Worm (Caenorhabditis elegans): ENCODE results near the gene dhs-25.

Gene dhs-25

ce11 chrX:1503698-1504501 lies 17.6 kb downstream of the dhs-25 start (continued):
- peak in 1 of 2 experiments; percentile 42 for TF ChIP-seq let-607 (tag; optimal IDR thresholded peaks at IDR 0.05)
- no peak for TF ChIP-seq zfh-2 (GFP tag; conservative IDR thresholded peaks at IDR 0.05)
- no peak for TF ChIP-seq bed-2 (GFP tag; IDR thresholded peaks at IDR 0.05)
- TF ChIP-seq cebp-1 (GFP tag; IDR thresholded peaks at IDR 0.05): peak; percentile 85
- peak; percentile 86 for TF ChIP-seq cebp-1 (tag; optimal IDR thresholded peaks at IDR 0.05)
- peak; percentile 24 for TF ChIP-seq tbp1 (GFP tag; optimal IDR thresholded peaks at IDR 0.05)
- TF ChIP-seq attf-3 (GFP tag; conservative IDR thresholded peaks at IDR 0.05): peak; percentile 57
- peak; percentile 68 for TF ChIP-seq chd-7 (tag; optimal IDR thresholded peaks at IDR 0.05)
- no peak for TF ChIP-seq T07F8.4 (tag; optimal IDR thresholded peaks at IDR 0.05)
- TF ChIP-seq B0035.1 (tag; optimal IDR thresholded peaks at IDR 0.05): peak; percentile 74
- TF ChIP-seq madf-10 (tag; optimal IDR thresholded peaks at IDR 0.05): no peak
- TF ChIP-seq aptf-2 (GFP tag; conservative IDR thresholded peaks at IDR 0.05): peak; percentile 85
- no peak for TF ChIP-seq die-1 (tag; optimal IDR thresholded peaks at IDR 0.05)
- 0 out of 2 replicates have a peak, but pooled peaks have one; percentile 15 for TF ChIP-seq madf-6 (GFP tag; IDR thresholded peaks at IDR 0.05)
- peak; percentile 85 for TF ChIP-seq K11D2.4 (GFP tag; IDR thresholded peaks at IDR 0.05)
- TF ChIP-seq nhr-90 (tag; optimal IDR thresholded peaks at IDR 0.05): no peak
- no peak for TF ChIP-seq nhr-80 (tag; optimal IDR thresholded peaks at IDR 0.05)
- TF ChIP-seq ceh-100 (GFP tag; IDR thresholded peaks at IDR 0.05): peak; percentile 64; the same call in 1 of the 2 replicates
- peak; percentile 52 for TF ChIP-seq zim-3 (tag; optimal IDR thresholded peaks at IDR 0.05)
- peak; percentile 40 for TF ChIP-seq hmg-1.2 (GFP tag; IDR thresholded peaks at IDR 0.05)
- TF ChIP-seq sptf-2 (GFP tag; optimal IDR thresholded peaks at IDR 0.05): no peak
- TF ChIP-seq lir-1 (GFP tag; conservative IDR thresholded peaks at IDR 0.05): peak; percentile 47; the same call in 1 of the 2 replicates
- TF ChIP-seq nfya-2 (GFP tag; IDR thresholded peaks at IDR 0.05): no peak
- TF ChIP-seq C17E4.6 (GFP tag; IDR thresholded peaks at IDR 0.05): peak; percentile 78
- TF ChIP-seq fkh-3 (tag; optimal IDR thresholded peaks at IDR 0.05): peak; percentile 29
- TF ChIP-seq let-526 (GFP tag; IDR thresholded peaks at IDR 0.05): peak; percentile 93
- no peak for TF ChIP-seq akir-1 (GFP tag; optimal IDR thresholded peaks at IDR 0.05)
- no peak for TF ChIP-seq nfya-1 (tag; optimal IDR thresholded peaks at IDR 0.05; ENCODE audit: borderline replicate concordance, insufficient read depth)
- no peak for TF ChIP-seq sea-2 (GFP tag; IDR thresholded peaks at IDR 0.05)
- TF ChIP-seq madf-8 (GFP tag; conservative IDR thresholded peaks at IDR 0.05): no peak
- 0 out of 2 replicates have a peak, but pooled peaks have one; percentile 80 for TF ChIP-seq lag-1 (GFP tag; IDR thresholded peaks at IDR 0.05)
- no peak for TF ChIP-seq mcd-1 (GFP tag; IDR thresholded peaks at IDR 0.05)
- peak; percentile 41 for TF ChIP-seq attf-5 (GFP tag; optimal IDR thresholded peaks at IDR 0.05)
- TF ChIP-seq ztf-28 (GFP tag; IDR thresholded peaks at IDR 0.05): peak; percentile 34; the same call in 1 of the 2 replicates
- TF ChIP-seq Y95B8A.8 (GFP tag; IDR thresholded peaks at IDR 0.05): peak; percentile 99
- no peak for TF ChIP-seq K12H6.12 (tag; optimal IDR thresholded peaks at IDR 0.05)
- peak; percentile 27 for TF ChIP-seq lsl-1 (GFP tag; optimal IDR thresholded peaks at IDR 0.05)
- TF ChIP-seq snpc-1.3 (tag; optimal IDR thresholded peaks at IDR 0.05; ENCODE audit: insufficient read depth): no peak
- TF ChIP-seq nhr-27 (tag; optimal IDR thresholded peaks at IDR 0.05): no peak
- peak; percentile 57 for TF ChIP-seq repo-1 (tag; optimal IDR thresholded peaks at IDR 0.05)
- peak; percentile 92 for TF ChIP-seq mel-28 (tag; optimal IDR thresholded peaks at IDR 0.05; ENCODE audit: borderline replicate concordance)
- peak; percentile 80 for TF ChIP-seq ztf-3 (GFP tag; optimal IDR thresholded peaks at IDR 0.05)
- TF ChIP-seq hlh-12 (tag; optimal IDR thresholded peaks at IDR 0.05): no peak
- TF ChIP-seq nhr-179 (tag; optimal IDR thresholded peaks at IDR 0.05): no peak
- TF ChIP-seq xnd-1 (tag; optimal IDR thresholded peaks at IDR 0.05): no peak
- no peak for TF ChIP-seq snpc-1.1 (tag; optimal IDR thresholded peaks at IDR 0.05; ENCODE audit: insufficient read depth)

Measured in whole organism, young adult.